Worm (Caenorhabditis elegans) whole organism, young adult: ENCODE results near the gene R05A10.6.

Experiments
- F23B12.7 ChIP-seq: sonication (generic microtip); optimal IDR thresholded peaks from 2 replicates; lab custom pipeline; 2017; ENCODE audit warnings: missing genetic modification characterization, mild to moderate bottlenecking, missing compliant biosample characterization, antibody characterized with exemption, moderate library complexity; ENCODE audit not compliant: insufficient read depth
- F37B4.10 ChIP-seq: fragments of 200-800 bp; sonication (Bioruptor generic); IDR thresholded peaks from 2 replicates; pipeline ENCODE4 v1.3.6; 2022; ENCODE audit warnings: missing genetic modification characterization, missing compliant biosample characterization
- egl-44 ChIP-seq: fragments of 200-800 bp; sonication (Bioruptor generic); IDR thresholded peaks from 2 replicates; pipeline ENCODE4 v1.3.6; 2022; ENCODE audit warnings: missing genetic modification reagents, missing genetic modification characterization, missing compliant biosample characterization
- lsl-1 ChIP-seq: fragments of 200-800 bp; sonication (Bioruptor generic); optimal IDR thresholded peaks from 2 replicates; lab custom pipeline; 2018; ENCODE audit warnings: mild to moderate bottlenecking, missing genetic modification characterization, moderate library complexity, missing compliant biosample characterization
- pha-4 ChIP-seq: fragments of 150-350 bp; sonication (generic microtip); optimal IDR thresholded peaks from 2 replicates; lab custom pipeline; 2014; ENCODE audit warnings: missing biosample characterization, missing genetic modification reagents, missing genetic modification characterization
- repo-1 ChIP-seq: sonication (generic microtip); optimal IDR thresholded peaks from 2 replicates; lab custom pipeline; 2017; ENCODE audit warnings: mild to moderate bottlenecking, missing genetic modification characterization, missing compliant biosample characterization

DNA sequence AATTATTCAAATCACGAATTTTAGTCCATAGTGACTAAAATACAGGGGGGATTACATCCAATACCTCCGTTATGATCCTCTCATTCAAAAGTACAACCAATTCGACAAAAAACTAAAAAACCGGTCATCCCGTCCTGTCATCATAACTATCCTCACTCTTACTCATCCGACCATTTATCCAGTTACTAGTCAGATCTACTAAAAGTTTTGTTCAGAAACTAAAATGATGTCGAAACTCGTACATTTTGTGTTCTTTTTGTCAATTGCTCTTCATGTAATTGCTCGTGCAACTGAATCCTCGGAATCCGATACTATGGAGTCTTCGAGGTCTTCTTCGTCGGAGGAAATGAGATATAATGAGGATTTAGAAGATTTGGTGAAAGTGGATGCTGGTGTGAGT is 11.5 kb downstream of the R05A10.6 start, which contains the start of gene R05A10.2:
- TF ChIP-seq egl-44 (GFP tag; lab: Robert Waterston, UW) (no peak), F37B4.10 (GFP tag; lab: Robert Waterston, UW) (no peak), pha-4 (no peak), repo-1 (no peak), lsl-1 (no peak), F23B12.7 (tag; lab: Kevin White, UChicago) (no peak)
